Fruit fly (Drosophila melanogaster) whole organism, prepupa: Measurements from ENCODE around the gene mrn.

ENCODE experiments used
- Blimp-1 ChIP-seq: fragments of 200-800 bp; sonication (Bioruptor generic); optimal IDR thresholded peaks from 3 replicates; lab custom pipeline; 2017; ENCODE audit warnings: missing biosample characterization, missing genetic modification characterization, mild to moderate bottlenecking, moderate library complexity, missing genetic modification reagents
- CG10669 ChIP-seq: fragments of 200-800 bp; sonication (Bioruptor generic); optimal IDR thresholded peaks from 3 replicates; lab custom pipeline; 2018; ENCODE audit warnings: missing biosample characterization, mild to moderate bottlenecking, missing genetic modification characterization, moderate library complexity
- CG11294 ChIP-seq: fragments of 200-800 bp; sonication (Bioruptor generic); IDR thresholded peaks from 2 replicates; pipeline ENCODE4 v1.3.6; 2022; ENCODE audit warnings: missing biosample characterization, missing genetic modification characterization
- CG11762 ChIP-seq: fragments of 200-800 bp; sonication (Bioruptor generic); optimal IDR thresholded peaks from 3 replicates; lab custom pipeline; 2016; ENCODE audit warnings: missing biosample characterization, missing genetic modification characterization; ENCODE audit not compliant: insufficient read depth
- CG11902 ChIP-seq: fragments of 200-800 bp; sonication (Bioruptor generic); optimal IDR thresholded peaks from 3 replicates; lab custom pipeline; 2016; ENCODE audit warnings: missing biosample characterization, missing genetic modification characterization
- CG15336 ChIP-seq: fragments of 200-800 bp; sonication (Bioruptor generic); IDR thresholded peaks from 2 replicates; pipeline ENCODE4 v1.3.6; 2022; ENCODE audit warnings: missing biosample characterization, missing genetic modification characterization
- CG1621 ChIP-seq: fragments of 200-800 bp; sonication (Bioruptor generic); optimal IDR thresholded peaks from 3 replicates; lab custom pipeline; 2018; ENCODE audit warnings: missing biosample characterization, mild to moderate bottlenecking, missing genetic modification characterization
- CG16779 ChIP-seq: fragments of 200-800 bp; sonication (Bioruptor generic); optimal IDR thresholded peaks from 3 replicates; lab custom pipeline; 2017; ENCODE audit warnings: missing biosample characterization, mild to moderate bottlenecking, missing genetic modification characterization
- CG31627 ChIP-seq: fragments of 200-800 bp; sonication (Bioruptor generic); optimal IDR thresholded peaks from 3 replicates; lab custom pipeline; 2016; ENCODE audit warnings: missing biosample characterization, missing genetic modification characterization
- CG32006 ChIP-seq: fragments of 200-800 bp; sonication (Bioruptor generic); optimal IDR thresholded peaks from 3 replicates; lab custom pipeline; 2017; ENCODE audit warnings: missing biosample characterization, mild to moderate bottlenecking, missing genetic modification characterization
- CG34406 ChIP-seq: fragments of 200-800 bp; sonication (Bioruptor generic); optimal IDR thresholded peaks from 3 replicates; lab custom pipeline; 2016; ENCODE audit warnings: missing biosample characterization, missing genetic modification characterization
- CG3919 ChIP-seq: fragments of 200-800 bp; sonication (Bioruptor generic); optimal IDR thresholded peaks from 3 replicates; lab custom pipeline; 2016; ENCODE audit warnings: missing biosample characterization, missing genetic modification characterization
- CG4318 ChIP-seq: fragments of 200-800 bp; sonication (Bioruptor generic); optimal IDR thresholded peaks from 3 replicates; lab custom pipeline; 2017; ENCODE audit warnings: missing biosample characterization, mild to moderate bottlenecking, missing genetic modification characterization
- CG6276 ChIP-seq: fragments of 200-800 bp; sonication (Bioruptor generic); optimal IDR thresholded peaks from 2 replicates; lab custom pipeline; 2017; ENCODE audit warnings: missing biosample characterization, mild to moderate bottlenecking, missing genetic modification characterization
- CG6808 ChIP-seq: fragments of 200-800 bp; sonication (Bioruptor generic); optimal IDR thresholded peaks from 3 replicates; lab custom pipeline; 2017; ENCODE audit warnings: missing biosample characterization, missing genetic modification characterization, mild to moderate bottlenecking, moderate library complexity, missing genetic modification reagents
- CG6854 ChIP-seq: fragments of 200-800 bp; sonication (Bioruptor generic); optimal IDR thresholded peaks from 2 replicates; lab custom pipeline; 2017; ENCODE audit warnings: missing biosample characterization, mild to moderate bottlenecking, missing genetic modification characterization
- CG8319 ChIP-seq: fragments of 200-800 bp; sonication (Bioruptor generic); optimal IDR thresholded peaks from 3 replicates; lab custom pipeline; 2016; ENCODE audit warnings: missing biosample characterization, missing genetic modification characterization
- CG8632 ChIP-seq: fragments of 200-800 bp; sonication (Bioruptor generic); optimal IDR thresholded peaks from 3 replicates; lab custom pipeline; 2016; ENCODE audit warnings: missing biosample characterization, missing genetic modification characterization
- Eip75B ChIP-seq: fragments of 200-800 bp; sonication (Bioruptor generic); optimal IDR thresholded peaks from 3 replicates; lab custom pipeline; 2016; ENCODE audit warnings: missing biosample characterization, missing genetic modification characterization
- Eip78C ChIP-seq: fragments of 200-800 bp; sonication (Bioruptor generic); peaks from one replicate; lab custom pipeline; 2016; ENCODE audit warnings: missing biosample characterization, missing genetic modification characterization
- Eip93F ChIP-seq: fragments of 200-800 bp; sonication (Bioruptor generic); optimal IDR thresholded peaks from 2 replicates; lab custom pipeline; 2016; ENCODE audit warnings: missing biosample characterization, mild to moderate bottlenecking, missing genetic modification characterization
- Ets96B ChIP-seq: fragments of 200-800 bp; optimal IDR thresholded peaks from 2 replicates; lab custom pipeline; 2019; ENCODE audit warnings: missing biosample characterization, mild to moderate bottlenecking, missing genetic modification characterization, moderate library complexity
- Gug ChIP-seq: fragments of 200-800 bp; sonication (Bioruptor generic); IDR thresholded peaks from 2 replicates; pipeline ENCODE4 v1.3.6; 2022; ENCODE audit warnings: missing biosample characterization, missing genetic modification characterization
- Hr38 ChIP-seq: sonication (Bioruptor generic); optimal IDR thresholded peaks from 2 replicates; lab custom pipeline; 2016; ENCODE audit warnings: missing biosample characterization, missing genetic modification characterization
- Hr39 ChIP-seq: fragments of 200-800 bp; sonication (Bioruptor generic); optimal IDR thresholded peaks from 2 replicates; lab custom pipeline; 2016; ENCODE audit warnings: missing biosample characterization, missing genetic modification characterization
- Hr4 ChIP-seq: fragments of 200-800 bp; sonication (Bioruptor generic); optimal IDR thresholded peaks from 3 replicates; lab custom pipeline; 2016; ENCODE audit warnings: missing biosample characterization, missing genetic modification characterization
- Lpt ChIP-seq: fragments of 200-800 bp; sonication (Bioruptor generic); optimal IDR thresholded peaks from 3 replicates; lab custom pipeline; 2016; ENCODE audit warnings: missing biosample characterization, missing genetic modification characterization
- Sox102F ChIP-seq: fragments of 200-800 bp; sonication (Bioruptor generic); optimal IDR thresholded peaks from 2 replicates; lab custom pipeline; 2016; ENCODE audit warnings: missing biosample characterization, mild to moderate bottlenecking, missing genetic modification characterization
- Sox14 ChIP-seq: fragments of 200-800 bp; sonication (Bioruptor generic); optimal IDR thresholded peaks from 3 replicates; lab custom pipeline; 2016; ENCODE audit warnings: missing biosample characterization, missing genetic modification characterization
- Sox15 ChIP-seq: fragments of 200-800 bp; sonication (Bioruptor generic); optimal IDR thresholded peaks from 3 replicates; lab custom pipeline; 2016; ENCODE audit warnings: missing biosample characterization, missing genetic modification characterization
- achi ChIP-seq: fragments of 200-800 bp; sonication (Bioruptor generic); optimal IDR thresholded peaks from 3 replicates; lab custom pipeline; 2016; ENCODE audit warnings: missing biosample characterization, missing genetic modification characterization
- acj6 ChIP-seq: fragments of 200-800 bp; sonication (Bioruptor generic); optimal IDR thresholded peaks from 3 replicates; lab custom pipeline; 2016; ENCODE audit warnings: missing biosample characterization, missing genetic modification characterization
- cyc ChIP-seq: fragments of 200-800 bp; sonication (Bioruptor generic); optimal IDR thresholded peaks from 3 replicates; lab custom pipeline; 2016; ENCODE audit warnings: missing biosample characterization, missing genetic modification characterization
- dsx ChIP-seq: fragments of 200-800 bp; optimal IDR thresholded peaks from 3 replicates; lab custom pipeline; 2019; ENCODE audit warnings: missing biosample characterization, mild to moderate bottlenecking, missing genetic modification characterization, moderate library complexity; ENCODE audit not compliant: poor library complexity, severe bottlenecking
- eg ChIP-seq: fragments of 200-800 bp; sonication (Bioruptor generic); IDR thresholded peaks from 3 replicates; pipeline ENCODE4 v1.3.6; 2022; ENCODE audit warnings: missing biosample characterization, missing genetic modification characterization
- esn ChIP-seq: fragments of 200-800 bp; sonication (Bioruptor generic); optimal IDR thresholded peaks from 2 replicates; lab custom pipeline; 2016; ENCODE audit warnings: missing biosample characterization, mild to moderate bottlenecking, missing genetic modification characterization, moderate library complexity
- fkh ChIP-seq: fragments of 200-800 bp; sonication (Bioruptor generic); optimal IDR thresholded peaks from 3 replicates; lab custom pipeline; 2017; ENCODE audit warnings: missing biosample characterization, mild to moderate bottlenecking, missing genetic modification characterization, moderate library complexity
- net ChIP-seq: fragments of 200-800 bp; sonication (Bioruptor generic); optimal IDR thresholded peaks from 3 replicates; lab custom pipeline; 2016; ENCODE audit warnings: missing biosample characterization, missing genetic modification characterization
- pdm3 ChIP-seq: fragments of 200-800 bp; sonication (Bioruptor generic); optimal IDR thresholded peaks from 3 replicates; lab custom pipeline; 2016; ENCODE audit warnings: missing biosample characterization, missing genetic modification characterization
- spab ChIP-seq: fragments of 200-800 bp; sonication (Bioruptor generic); optimal IDR thresholded peaks from 2 replicates; lab custom pipeline; 2017; ENCODE audit warnings: missing biosample characterization, mild to moderate bottlenecking, missing genetic modification characterization, missing genetic modification reagents
- ss ChIP-seq, 2 experiments: fragments of 200-800 bp; sonication (Bioruptor generic); optimal IDR thresholded peaks; 2 replicates in 1 of 2; 3 replicates in 1 of 2; lab custom pipeline; 2017 to 2018; ENCODE audit warnings: mild to moderate bottlenecking in 2 of 2, missing biosample characterization in 2 of 2, missing genetic modification characterization in 2 of 2, moderate library complexity in 1 of 2
- topi ChIP-seq: fragments of 200-800 bp; sonication (Bioruptor generic); optimal IDR thresholded peaks from 3 replicates; lab custom pipeline; 2016; ENCODE audit warnings: missing biosample characterization, missing genetic modification characterization
- vri ChIP-seq: fragments of 200-800 bp; sonication (Bioruptor generic); optimal IDR thresholded peaks from 3 replicates; lab custom pipeline; 2016; ENCODE audit warnings: missing biosample characterization, mild to moderate bottlenecking, missing genetic modification characterization

The mrn gene

DNA sequence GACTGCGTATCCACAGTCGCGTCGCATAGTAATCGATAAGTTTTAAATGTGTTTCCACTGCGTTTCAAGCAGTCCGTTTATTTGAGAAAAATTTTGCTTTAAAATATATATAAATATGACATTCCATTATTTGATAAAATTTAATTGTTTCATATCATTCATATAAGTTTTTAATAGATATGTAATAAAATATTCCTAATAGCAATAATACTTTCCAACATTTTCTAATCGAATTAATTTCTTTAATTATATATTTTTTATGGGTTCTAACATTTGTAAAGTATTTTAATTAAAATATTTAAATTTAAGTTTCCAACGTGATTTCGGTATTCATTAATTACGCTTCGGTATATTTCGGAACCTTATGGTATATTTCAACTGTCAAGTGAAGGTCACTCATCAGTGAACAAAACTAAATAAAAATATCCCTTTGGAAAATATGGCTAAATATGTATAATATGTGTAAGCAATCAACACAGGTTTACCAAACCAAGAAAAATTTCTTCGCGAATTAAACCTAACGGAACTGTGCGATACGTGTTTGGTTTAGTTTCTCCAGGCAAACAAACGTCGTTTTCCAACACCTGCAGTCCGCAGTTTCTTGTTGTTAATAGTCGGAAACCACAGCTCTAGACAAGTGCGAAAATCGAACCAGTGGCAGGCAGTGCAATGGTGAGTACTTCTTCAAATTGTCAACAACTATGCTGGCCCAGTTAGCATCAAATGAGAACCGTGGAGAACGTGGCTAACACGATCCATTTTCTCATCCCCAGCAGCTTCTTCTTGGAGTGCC is 17.1 kb downstream of the mrn start, which contains the start of the genes CG7739 and SCCRO (continued):
- TF ChIP-seq net (GFP tag; lab: Kevin White, UChicago) (peak; percentile 20), Eip93F (GFP tag; lab: Kevin White, UChicago) (peak; percentile 64), acj6 (GFP tag; lab: Kevin White, UChicago) (peak; percentile 33), Sox15 (GFP tag; lab: Kevin White, UChicago) (no peak), CG8632 (GFP tag; lab: Kevin White, UChicago) (peak; percentile 31), vri (GFP tag; lab: Kevin White, UChicago) (peak; percentile 44), fkh (GFP tag; lab: Kevin White, UChicago) (peak; percentile 42), CG3919 (GFP tag; lab: Kevin White, UChicago) (peak; percentile 50), CG6276 (GFP tag; lab: Kevin White, UChicago) (no peak), Sox14 (GFP tag; lab: Kevin White, UChicago) (peak; percentile 25), CG10669 (GFP tag; lab: Kevin White, UChicago) (peak; percentile 21), cyc (GFP tag; lab: Kevin White, UChicago) (peak; percentile 23), CG34406 (GFP tag; lab: Kevin White, UChicago) (peak; percentile 32)

DNA sequence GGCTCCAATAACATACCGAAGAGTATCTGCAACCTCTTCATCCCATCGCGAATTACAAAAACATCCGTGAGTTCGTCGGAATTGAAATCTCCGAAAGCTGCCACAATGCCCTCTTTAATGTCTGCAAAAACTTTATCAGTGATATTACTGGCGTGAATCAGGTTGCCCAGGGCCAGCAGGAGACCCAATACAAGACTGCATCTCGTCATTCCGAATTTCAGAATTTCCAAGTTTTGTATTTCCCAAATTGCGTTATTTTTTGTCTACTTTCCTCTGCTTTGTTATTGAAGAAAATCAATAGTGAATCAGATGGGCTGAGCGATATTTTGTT is 17.6 kb downstream of the mrn start:
- TF ChIP-seq Eip78C (GFP tag; lab: Kevin White, UChicago), result peak; percentile 17
- no peak for TF ChIP-seq CG1621 (tag; lab: Kevin White, UChicago)
- TF ChIP-seq, all 60 proteins: peak for 1

DNA sequence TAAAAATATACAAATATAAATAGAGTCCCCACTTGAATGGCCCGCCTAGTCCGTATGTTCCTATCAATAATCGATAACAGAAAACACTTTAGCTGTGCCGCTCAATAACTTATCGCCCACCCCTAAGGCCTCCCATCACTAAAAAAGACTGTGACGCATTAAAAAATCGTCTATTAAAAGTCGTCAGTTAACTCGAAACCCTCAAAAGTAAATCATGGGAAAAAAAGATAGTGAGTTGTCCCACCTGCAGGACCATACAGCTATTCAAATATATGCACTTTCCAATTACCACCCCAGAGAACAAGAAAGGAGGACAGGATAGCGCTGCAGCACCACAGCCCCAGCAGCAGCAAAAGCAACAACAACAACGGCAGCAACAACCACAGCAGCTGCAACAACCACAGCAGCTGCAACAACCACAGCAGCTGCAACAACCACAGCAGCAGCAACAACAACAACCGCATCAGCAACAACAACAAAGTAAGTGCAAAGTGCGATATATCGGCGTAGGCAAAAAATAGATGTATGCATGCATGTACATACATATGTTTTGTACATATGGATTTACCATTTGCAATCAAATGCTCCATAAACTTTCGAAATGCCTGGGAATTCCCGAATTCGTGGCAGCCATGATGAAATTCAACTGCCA is 26.2 kb downstream of the mrn start, which contains the start of gene AGO2:
TSS of gene AGO2 (plus strand) at position 121 of the 652 bp plus-strand sequence.
- TF ChIP-seq net (GFP tag; lab: Kevin White, UChicago), result no peak
- no peak for TF ChIP-seq achi (GFP tag; lab: Kevin White, UChicago)
- TF ChIP-seq dsx (GFP tag; lab: Kevin White, UChicago), result peak; percentile 94
- TF ChIP-seq Ets96B (tag; lab: Kevin White, UChicago), result peak; percentile 47
- TF ChIP-seq Hr38 (GFP tag; lab: Kevin White, UChicago), result no peak
- peak; percentile 65 for TF ChIP-seq CG1621 (tag; lab: Kevin White, UChicago)
- peak; percentile 71 for TF ChIP-seq CG8319 (GFP tag; lab: Kevin White, UChicago)
- peak; percentile 43 for TF ChIP-seq esn
- no peak for TF ChIP-seq CG31627 (GFP tag; lab: Kevin White, UChicago)
- TF ChIP-seq CG10669 (GFP tag; lab: Kevin White, UChicago), result peak; percentile 87
- peak in 1 of 2 experiments; percentile 94 for TF ChIP-seq ss (GFP tag; optimal IDR thresholded peaks at IDR 0.05; lab: Kevin White, UChicago)
- no peak for TF ChIP-seq Hr39 (GFP tag; lab: Kevin White, UChicago)
- TF ChIP-seq acj6 (GFP tag; lab: Kevin White, UChicago), result no peak
- peak; percentile 56 for TF ChIP-seq Blimp-1
- TF ChIP-seq CG6854 (GFP tag; lab: Kevin White, UChicago), result peak; percentile 67
- no peak for TF ChIP-seq fkh (GFP tag; lab: Kevin White, UChicago)
- peak; percentile 91 for TF ChIP-seq CG6808 (GFP tag; lab: Kevin White, UChicago)
- peak; percentile 62 for TF ChIP-seq CG16779 (tag; lab: Kevin White, UChicago)
- TF ChIP-seq Eip75B (GFP tag; lab: Kevin White, UChicago), result peak; percentile 54
- TF ChIP-seq Hr4, result no peak
- peak; percentile 91; the same call in 2 of the 3 replicates for TF ChIP-seq eg (GFP tag; lab: Robert Waterston, UW)
- no peak for TF ChIP-seq Sox15 (GFP tag; lab: Kevin White, UChicago)
- TF ChIP-seq CG6276 (GFP tag; lab: Kevin White, UChicago), result peak; percentile 97
- no peak for TF ChIP-seq CG11902 (GFP tag; lab: Kevin White, UChicago)
- no peak for TF ChIP-seq CG8632 (GFP tag; lab: Kevin White, UChicago)
- no peak for TF ChIP-seq Sox102F (GFP tag; lab: Kevin White, UChicago)
- no peak for TF ChIP-seq pdm3 (GFP tag; lab: Kevin White, UChicago)
- peak; percentile 50 for TF ChIP-seq topi
- TF ChIP-seq CG32006, result no peak
- TF ChIP-seq CG11294 (GFP tag; lab: Robert Waterston, UW), result no peak; the same call in 1 of the 2 replicates
- no peak for TF ChIP-seq CG4318 (GFP tag; lab: Kevin White, UChicago)
- peak; percentile 91 for TF ChIP-seq spab (GFP tag; lab: Kevin White, UChicago)
- TF ChIP-seq Gug, result peak; percentile 81
- peak; percentile 44; the same call in 1 of the 2 replicates for TF ChIP-seq CG15336 (GFP tag; lab: Robert Waterston, UW)
- TF ChIP-seq CG11762 (GFP tag; lab: Kevin White, UChicago), result peak; percentile 78
- peak; percentile 59 for TF ChIP-seq Eip78C (GFP tag; lab: Kevin White, UChicago)
- TF ChIP-seq vri (GFP tag; lab: Kevin White, UChicago), result peak; percentile 30
- peak; percentile 87 for TF ChIP-seq Lpt (GFP tag; lab: Kevin White, UChicago)
